Fruit fly (Drosophila melanogaster) whole organism, pupa: ENCODE data around the gene RFeSP.

ENCODE experiments used
- CG10348 ChIP-seq: fragments of 200-800 bp; sonication (Bioruptor generic); IDR thresholded peaks from 2 replicates; pipeline ENCODE4 v1.3.6; 2022; ENCODE audit warnings: missing biosample characterization, missing genetic modification characterization
- CG12605 ChIP-seq: fragments of 200-800 bp; sonication (Bioruptor generic); IDR thresholded peaks from 2 replicates; pipeline ENCODE4 v1.3.6; 2022; ENCODE audit warnings: missing biosample characterization, missing genetic modification characterization
- CG13204 ChIP-seq: fragments of 200-800 bp; sonication (Bioruptor generic); optimal IDR thresholded peaks from 2 replicates; lab custom pipeline; 2018; ENCODE audit warnings: missing biosample characterization, mild to moderate bottlenecking, missing genetic modification characterization, moderate library complexity
- CG14655 ChIP-seq: fragments of 200-800 bp; sonication (Bioruptor generic); optimal IDR thresholded peaks from 3 replicates; lab custom pipeline; 2017; ENCODE audit warnings: mild to moderate bottlenecking, missing biosample characterization, missing genetic modification reagents, missing genetic modification characterization
- CG15710 ChIP-seq: fragments of 200-800 bp; sonication (Bioruptor generic); optimal IDR thresholded peaks from 2 replicates; lab custom pipeline; 2018; ENCODE audit warnings: missing biosample characterization, mild to moderate bottlenecking, missing genetic modification characterization, moderate library complexity
- CG17806 ChIP-seq: fragments of 200-800 bp; sonication (Bioruptor generic); optimal IDR thresholded peaks from 2 replicates; lab custom pipeline; 2018; ENCODE audit warnings: missing biosample characterization, mild to moderate bottlenecking, missing genetic modification characterization, moderate library complexity
- CG32121 ChIP-seq: fragments of 200-800 bp; sonication (Bioruptor generic); IDR thresholded peaks from 2 replicates; pipeline ENCODE4 v1.3.6; 2022; ENCODE audit warnings: missing biosample characterization, missing genetic modification characterization
- CG34367 ChIP-seq: fragments of 200-800 bp; sonication (Bioruptor generic); optimal IDR thresholded peaks from 2 replicates; lab custom pipeline; 2018; ENCODE audit warnings: missing biosample characterization, mild to moderate bottlenecking, missing genetic modification characterization
- CG4496 ChIP-seq: fragments of 200-800 bp; sonication (Bioruptor generic); IDR thresholded peaks from 3 replicates; pipeline ENCODE4 v1.3.6; 2022; ENCODE audit warnings: missing biosample characterization, missing genetic modification characterization
- CG8159 ChIP-seq: fragments of 200-800 bp; sonication (Bioruptor generic); optimal IDR thresholded peaks from 3 replicates; lab custom pipeline; 2018; ENCODE audit warnings: missing biosample characterization, mild to moderate bottlenecking, missing genetic modification characterization, moderate library complexity
- CG8301 ChIP-seq: fragments of 200-800 bp; sonication (Bioruptor generic); optimal IDR thresholded peaks from 2 replicates; lab custom pipeline; 2018; ENCODE audit warnings: missing biosample characterization, mild to moderate bottlenecking, missing genetic modification characterization
- CG9948 ChIP-seq: fragments of 200-800 bp; sonication (Bioruptor generic); optimal IDR thresholded peaks from 2 replicates; lab custom pipeline; 2018; ENCODE audit warnings: missing biosample characterization, mild to moderate bottlenecking, missing genetic modification characterization, moderate library complexity
- D1 ChIP-seq: fragments of 200-800 bp; sonication (Bioruptor generic); optimal IDR thresholded peaks from 2 replicates; lab custom pipeline; 2018; ENCODE audit warnings: missing biosample characterization, mild to moderate bottlenecking, missing genetic modification characterization, moderate library complexity
- EcR ChIP-seq: fragments of 200-800 bp; sonication (Bioruptor generic); optimal IDR thresholded peaks from 3 replicates; lab custom pipeline; 2019; ENCODE audit warnings: missing biosample characterization, missing genetic modification characterization, mild to moderate bottlenecking, moderate library complexity, missing genetic modification reagents
- Ets98B ChIP-seq: fragments of 200-800 bp; sonication (Bioruptor generic); IDR thresholded peaks from 2 replicates; pipeline ENCODE4 v1.3.6; 2022; ENCODE audit warnings: missing biosample characterization, missing genetic modification characterization
- Pif1A ChIP-seq: fragments of 200-800 bp; sonication (Bioruptor generic); optimal IDR thresholded peaks from 3 replicates; lab custom pipeline; 2016; ENCODE audit warnings: missing biosample characterization, missing genetic modification characterization
- Pif1B ChIP-seq: fragments of 200-800 bp; sonication (Bioruptor generic); optimal IDR thresholded peaks from 3 replicates; lab custom pipeline; 2016; ENCODE audit warnings: missing biosample characterization, missing genetic modification characterization
- Snoo ChIP-seq: fragments of 200-800 bp; sonication (Bioruptor generic); optimal IDR thresholded peaks from 3 replicates; lab custom pipeline; 2017; ENCODE audit warnings: missing biosample characterization, mild to moderate bottlenecking, missing genetic modification characterization, inconsistent platforms
- fd96Ca ChIP-seq: fragments of 200-800 bp; sonication (Bioruptor generic); IDR thresholded peaks from 3 replicates; pipeline ENCODE4 v1.3.6; 2022; ENCODE audit warnings: missing biosample characterization, missing genetic modification characterization
- gl ChIP-seq: fragments of 200-800 bp; sonication (Bioruptor generic); optimal IDR thresholded peaks from 2 replicates; lab custom pipeline; 2018; ENCODE audit warnings: missing biosample characterization, mild to moderate bottlenecking, missing genetic modification characterization
- rn ChIP-seq: fragments of 200-800 bp; sonication (Bioruptor generic); IDR thresholded peaks from 2 replicates; pipeline ENCODE4 v1.3.6; 2022; ENCODE audit warnings: missing biosample characterization, missing genetic modification characterization

The RFeSP gene

DNA sequence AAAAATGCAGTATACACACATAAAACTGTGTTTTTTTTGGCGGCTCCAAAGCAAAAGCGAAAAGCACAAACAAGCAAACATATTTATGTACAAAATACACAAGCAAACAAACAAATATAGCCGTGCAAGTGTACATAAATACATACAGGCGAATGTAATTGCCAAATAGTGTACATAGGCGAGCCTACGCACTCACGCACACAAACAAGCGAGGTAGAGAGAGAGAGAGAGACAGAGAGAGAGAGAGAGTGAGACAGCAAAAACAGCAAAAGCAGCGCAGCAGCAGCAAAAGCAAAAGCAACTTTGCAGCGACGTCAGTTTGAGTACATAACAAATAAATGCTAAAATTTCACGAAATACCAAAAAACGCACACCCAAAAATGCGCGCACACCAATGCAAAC, 34.7 kb upstream of the RFeSP start:
- TF ChIP-seq Pif1A (no peak), CG15710 (no peak), CG9948 (tag; lab: Kevin White, UChicago) (no peak), CG4496 (GFP tag; lab: Robert Waterston, UW) (no peak), CG32121 (GFP tag; lab: Robert Waterston, UW) (no peak), CG17806 (tag; lab: Kevin White, UChicago) (no peak), gl (tag; lab: Kevin White, UChicago) (no peak), Ets98B (GFP tag; lab: Robert Waterston, UW) (no peak), CG13204 (no peak), D1 (tag; lab: Kevin White, UChicago) (no peak), CG10348 (no peak)

dm6 chr2L:1648033-1648546, 34.1 kb upstream of the RFeSP start:
- no peak for TF ChIP-seq CG15710
- TF ChIP-seq CG34367 (tag; lab: Kevin White, UChicago), result no peak
- no peak for TF ChIP-seq Snoo (tag; lab: Kevin White, UChicago)

DNA sequence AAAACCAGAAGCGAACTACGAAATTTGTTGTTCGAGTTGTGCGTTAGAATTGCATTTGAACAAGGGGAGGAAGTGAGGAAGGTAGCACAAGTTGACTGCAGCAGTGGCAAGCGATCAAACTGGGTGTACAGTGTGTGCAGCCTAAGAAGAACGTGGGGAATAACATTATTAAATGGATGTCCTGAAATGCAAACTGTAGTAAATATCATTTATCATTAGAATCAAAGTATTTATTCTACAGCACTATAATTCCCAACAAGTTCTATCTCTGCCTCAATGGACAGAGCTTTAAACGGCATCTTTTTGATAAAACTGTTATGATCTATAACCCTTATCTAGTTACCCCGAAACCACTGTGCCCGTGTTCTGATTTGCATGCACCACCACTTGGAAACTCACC, 32.5 kb upstream of the RFeSP start:
- no peak for TF ChIP-seq CG4496 (GFP tag; lab: Robert Waterston, UW)
- no peak for TF ChIP-seq CG12605
- TF ChIP-seq CG15710, result no peak
- TF ChIP-seq Ets98B (GFP tag; lab: Robert Waterston, UW), result no peak
- TF ChIP-seq rn, result no peak
- no peak for TF ChIP-seq CG13204
- TF ChIP-seq CG8159 (tag; lab: Kevin White, UChicago), result no peak
- no peak for TF ChIP-seq CG32121 (GFP tag; lab: Robert Waterston, UW)
- no peak for TF ChIP-seq D1 (tag; lab: Kevin White, UChicago)
- no peak for TF ChIP-seq CG8301 (tag; lab: Kevin White, UChicago)
- TF ChIP-seq CG10348, result no peak
- no peak for TF ChIP-seq CG34367 (tag; lab: Kevin White, UChicago)
- TF ChIP-seq CG9948 (tag; lab: Kevin White, UChicago), result no peak
- TF ChIP-seq CG14655 (GFP tag; lab: Kevin White, UChicago), result no peak
- TF ChIP-seq Snoo (tag; lab: Kevin White, UChicago), result no peak
- no peak for TF ChIP-seq Pif1A
- no peak for TF ChIP-seq fd96Ca
- no peak for TF ChIP-seq gl (tag; lab: Kevin White, UChicago)
- no peak for TF ChIP-seq EcR (GFP tag; lab: Kevin White, UChicago)

dm6 chr2L:1646037-1646436, 32.1 kb upstream of the RFeSP start:
- TF ChIP-seq CG32121 (GFP tag; lab: Robert Waterston, UW) (no peak), CG8159 (tag; lab: Kevin White, UChicago) (no peak), CG13204 (no peak), Snoo (tag; lab: Kevin White, UChicago) (no peak), CG10348 (no peak), CG34367 (tag; lab: Kevin White, UChicago) (no peak), CG17806 (tag; lab: Kevin White, UChicago) (no peak), Pif1A (no peak)

DNA sequence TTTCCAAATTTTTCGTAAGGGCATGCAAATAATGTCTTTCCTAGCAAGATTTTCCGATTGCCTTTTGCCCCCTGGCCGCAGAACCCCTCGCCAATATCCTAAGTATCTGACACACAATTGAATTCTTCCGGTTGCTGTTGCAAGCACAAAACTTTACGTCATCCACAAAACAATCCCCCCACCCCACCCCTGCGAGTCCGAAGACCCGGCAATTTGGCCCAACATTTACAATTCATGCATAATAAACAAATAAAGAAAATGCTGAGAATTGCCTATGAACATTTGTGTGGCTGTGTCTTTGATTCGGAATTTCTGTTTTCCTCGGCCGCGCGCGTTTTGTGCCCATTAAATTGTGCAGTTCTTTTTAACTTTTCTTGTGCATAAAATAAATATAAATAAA, 31.4 kb upstream of the RFeSP start:
- TF ChIP-seq Ets98B (GFP tag; lab: Robert Waterston, UW) (no peak), CG4496 (GFP tag; lab: Robert Waterston, UW) (no peak), CG10348 (no peak), CG8159 (tag; lab: Kevin White, UChicago) (no peak), CG34367 (tag; lab: Kevin White, UChicago) (no peak), CG13204 (no peak), CG14655 (GFP tag; lab: Kevin White, UChicago) (no peak), gl (tag; lab: Kevin White, UChicago) (no peak), EcR (GFP tag; lab: Kevin White, UChicago) (no peak), CG17806 (tag; lab: Kevin White, UChicago) (no peak), CG15710 (no peak), Snoo (tag; lab: Kevin White, UChicago) (no peak)

DNA sequence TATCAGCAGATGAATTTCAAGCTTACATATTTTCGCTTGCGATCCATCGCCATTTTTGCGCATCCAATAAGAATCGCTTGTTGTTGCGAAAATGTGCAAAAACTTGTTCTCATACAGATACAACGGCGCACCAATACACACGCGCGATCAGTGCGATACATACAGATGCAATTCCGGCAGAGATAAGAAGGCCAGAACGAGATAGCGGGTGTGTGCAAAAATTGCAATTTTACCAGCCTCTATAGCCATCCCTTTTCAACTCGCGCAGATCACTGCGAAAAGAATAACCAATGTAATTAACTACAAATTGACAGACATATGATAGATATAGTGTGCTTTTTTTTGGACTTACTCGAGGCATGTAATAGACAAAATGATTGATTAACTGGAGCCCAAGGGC, 30.4 kb upstream of the RFeSP start:
- TF ChIP-seq CG34367 (tag; lab: Kevin White, UChicago) (no peak), gl (tag; lab: Kevin White, UChicago) (no peak), D1 (tag; lab: Kevin White, UChicago) (peak; percentile 20), CG8301 (tag; lab: Kevin White, UChicago) (no peak), CG32121 (GFP tag; lab: Robert Waterston, UW) (peak; percentile 29; the same call in 1 of the 2 replicates)

dm6 chr2L:1643252-1643864, 29.4 kb upstream of the RFeSP start:
- TF ChIP-seq Pif1A (peak; percentile 32), D1 (tag; lab: Kevin White, UChicago) (peak; percentile 54), CG8301 (tag; lab: Kevin White, UChicago) (peak; percentile 67), EcR (GFP tag; lab: Kevin White, UChicago) (no peak), CG34367 (tag; lab: Kevin White, UChicago) (peak; percentile 71), CG15710 (peak; percentile 82), CG12605 (no peak), gl (tag; lab: Kevin White, UChicago) (peak; percentile 60), CG8159 (tag; lab: Kevin White, UChicago) (peak; percentile 85), fd96Ca (no peak), CG13204 (peak; percentile 53), Snoo (tag; lab: Kevin White, UChicago) (peak; percentile 60), CG17806 (tag; lab: Kevin White, UChicago) (peak; percentile 79), Pif1B (GFP tag; lab: Kevin White, UChicago) (peak; percentile 56), CG4496 (GFP tag; lab: Robert Waterston, UW) (no peak; the same call in 2 of the 3 replicates), CG14655 (GFP tag; lab: Kevin White, UChicago) (peak; percentile 83), CG9948 (tag; lab: Kevin White, UChicago) (peak; percentile 83)
- TF ChIP-seq, all 21 proteins: peak for 13
